Fruit fly (Drosophila melanogaster) whole organism, prepupa: ENCODE data around the gene pigeon.

ENCODE experiments used
- CG10631 ChIP-seq: fragments of 200-800 bp; sonication (Bioruptor generic); optimal IDR thresholded peaks from 2 replicates; lab custom pipeline; 2016; ENCODE audit warnings: missing biosample characterization, missing genetic modification characterization
- CG10669 ChIP-seq: fragments of 200-800 bp; sonication (Bioruptor generic); optimal IDR thresholded peaks from 3 replicates; lab custom pipeline; 2018; ENCODE audit warnings: missing biosample characterization, mild to moderate bottlenecking, missing genetic modification characterization, moderate library complexity
- CG11294 ChIP-seq: fragments of 200-800 bp; sonication (Bioruptor generic); IDR thresholded peaks from 2 replicates; pipeline ENCODE4 v1.3.6; 2022; ENCODE audit warnings: missing biosample characterization, missing genetic modification characterization
- CG11762 ChIP-seq: fragments of 200-800 bp; sonication (Bioruptor generic); optimal IDR thresholded peaks from 3 replicates; lab custom pipeline; 2016; ENCODE audit warnings: missing biosample characterization, missing genetic modification characterization; ENCODE audit not compliant: insufficient read depth
- CG11902 ChIP-seq: fragments of 200-800 bp; sonication (Bioruptor generic); optimal IDR thresholded peaks from 3 replicates; lab custom pipeline; 2016; ENCODE audit warnings: missing biosample characterization, missing genetic modification characterization
- CG15336 ChIP-seq: fragments of 200-800 bp; sonication (Bioruptor generic); IDR thresholded peaks from 2 replicates; pipeline ENCODE4 v1.3.6; 2022; ENCODE audit warnings: missing biosample characterization, missing genetic modification characterization
- CG1621 ChIP-seq: fragments of 200-800 bp; sonication (Bioruptor generic); optimal IDR thresholded peaks from 3 replicates; lab custom pipeline; 2018; ENCODE audit warnings: missing biosample characterization, mild to moderate bottlenecking, missing genetic modification characterization
- CG16779 ChIP-seq: fragments of 200-800 bp; sonication (Bioruptor generic); optimal IDR thresholded peaks from 3 replicates; lab custom pipeline; 2017; ENCODE audit warnings: missing biosample characterization, mild to moderate bottlenecking, missing genetic modification characterization
- CG3032 ChIP-seq: fragments of 200-800 bp; optimal IDR thresholded peaks from 2 replicates; lab custom pipeline; 2019; ENCODE audit warnings: missing biosample characterization, mild to moderate bottlenecking, missing genetic modification characterization, moderate library complexity
- CG31627 ChIP-seq: fragments of 200-800 bp; sonication (Bioruptor generic); optimal IDR thresholded peaks from 3 replicates; lab custom pipeline; 2016; ENCODE audit warnings: missing biosample characterization, missing genetic modification characterization
- CG32006 ChIP-seq: fragments of 200-800 bp; sonication (Bioruptor generic); optimal IDR thresholded peaks from 3 replicates; lab custom pipeline; 2017; ENCODE audit warnings: missing biosample characterization, mild to moderate bottlenecking, missing genetic modification characterization
- CG34406 ChIP-seq: fragments of 200-800 bp; sonication (Bioruptor generic); optimal IDR thresholded peaks from 3 replicates; lab custom pipeline; 2016; ENCODE audit warnings: missing biosample characterization, missing genetic modification characterization
- CG4318 ChIP-seq: fragments of 200-800 bp; sonication (Bioruptor generic); optimal IDR thresholded peaks from 3 replicates; lab custom pipeline; 2017; ENCODE audit warnings: missing biosample characterization, mild to moderate bottlenecking, missing genetic modification characterization
- CG6163 ChIP-seq: fragments of 200-800 bp; sonication (Bioruptor generic); IDR thresholded peaks from 3 replicates; pipeline ENCODE4 v1.3.6; 2022; ENCODE audit warnings: missing biosample characterization, missing genetic modification characterization
- CG6808 ChIP-seq: fragments of 200-800 bp; sonication (Bioruptor generic); optimal IDR thresholded peaks from 3 replicates; lab custom pipeline; 2017; ENCODE audit warnings: missing biosample characterization, missing genetic modification characterization, mild to moderate bottlenecking, moderate library complexity, missing genetic modification reagents
- CG6854 ChIP-seq: fragments of 200-800 bp; sonication (Bioruptor generic); optimal IDR thresholded peaks from 2 replicates; lab custom pipeline; 2017; ENCODE audit warnings: missing biosample characterization, mild to moderate bottlenecking, missing genetic modification characterization
- CG8319 ChIP-seq: fragments of 200-800 bp; sonication (Bioruptor generic); optimal IDR thresholded peaks from 3 replicates; lab custom pipeline; 2016; ENCODE audit warnings: missing biosample characterization, missing genetic modification characterization
- CG8632 ChIP-seq: fragments of 200-800 bp; sonication (Bioruptor generic); optimal IDR thresholded peaks from 3 replicates; lab custom pipeline; 2016; ENCODE audit warnings: missing biosample characterization, missing genetic modification characterization
- CG9139 ChIP-seq: fragments of 200-800 bp; sonication (Bioruptor generic); optimal IDR thresholded peaks from 3 replicates; lab custom pipeline; 2017; ENCODE audit warnings: missing biosample characterization, mild to moderate bottlenecking, missing genetic modification characterization
- Eip75B ChIP-seq: fragments of 200-800 bp; sonication (Bioruptor generic); optimal IDR thresholded peaks from 3 replicates; lab custom pipeline; 2016; ENCODE audit warnings: missing biosample characterization, missing genetic modification characterization
- Eip93F ChIP-seq: fragments of 200-800 bp; sonication (Bioruptor generic); optimal IDR thresholded peaks from 2 replicates; lab custom pipeline; 2016; ENCODE audit warnings: missing biosample characterization, mild to moderate bottlenecking, missing genetic modification characterization
- Ets96B ChIP-seq: fragments of 200-800 bp; optimal IDR thresholded peaks from 2 replicates; lab custom pipeline; 2019; ENCODE audit warnings: missing biosample characterization, mild to moderate bottlenecking, missing genetic modification characterization, moderate library complexity
- Gug ChIP-seq: fragments of 200-800 bp; sonication (Bioruptor generic); IDR thresholded peaks from 2 replicates; pipeline ENCODE4 v1.3.6; 2022; ENCODE audit warnings: missing biosample characterization, missing genetic modification characterization
- Hr38 ChIP-seq: sonication (Bioruptor generic); optimal IDR thresholded peaks from 2 replicates; lab custom pipeline; 2016; ENCODE audit warnings: missing biosample characterization, missing genetic modification characterization
- Lpt ChIP-seq: fragments of 200-800 bp; sonication (Bioruptor generic); optimal IDR thresholded peaks from 3 replicates; lab custom pipeline; 2016; ENCODE audit warnings: missing biosample characterization, missing genetic modification characterization
- Met ChIP-seq: fragments of 200-800 bp; sonication (Bioruptor generic); optimal IDR thresholded peaks from 3 replicates; lab custom pipeline; 2016; ENCODE audit warnings: missing biosample characterization, missing genetic modification characterization
- Smox ChIP-seq: fragments of 200-800 bp; sonication (Bioruptor generic); optimal IDR thresholded peaks from 3 replicates; lab custom pipeline; 2016; ENCODE audit warnings: missing biosample characterization, missing genetic modification characterization
- Sox102F ChIP-seq: fragments of 200-800 bp; sonication (Bioruptor generic); optimal IDR thresholded peaks from 2 replicates; lab custom pipeline; 2016; ENCODE audit warnings: missing biosample characterization, mild to moderate bottlenecking, missing genetic modification characterization
- Sox15 ChIP-seq: fragments of 200-800 bp; sonication (Bioruptor generic); optimal IDR thresholded peaks from 3 replicates; lab custom pipeline; 2016; ENCODE audit warnings: missing biosample characterization, missing genetic modification characterization
- achi ChIP-seq: fragments of 200-800 bp; sonication (Bioruptor generic); optimal IDR thresholded peaks from 3 replicates; lab custom pipeline; 2016; ENCODE audit warnings: missing biosample characterization, missing genetic modification characterization
- cyc ChIP-seq: fragments of 200-800 bp; sonication (Bioruptor generic); optimal IDR thresholded peaks from 3 replicates; lab custom pipeline; 2016; ENCODE audit warnings: missing biosample characterization, missing genetic modification characterization
- dac ChIP-seq: fragments of 200-800 bp; sonication (Bioruptor generic); optimal IDR thresholded peaks from 2 replicates; lab custom pipeline; 2017; ENCODE audit warnings: missing biosample characterization, mild to moderate bottlenecking, missing genetic modification characterization
- dsx ChIP-seq: fragments of 200-800 bp; optimal IDR thresholded peaks from 3 replicates; lab custom pipeline; 2019; ENCODE audit warnings: missing biosample characterization, mild to moderate bottlenecking, missing genetic modification characterization, moderate library complexity; ENCODE audit not compliant: poor library complexity, severe bottlenecking
- eg ChIP-seq: fragments of 200-800 bp; sonication (Bioruptor generic); IDR thresholded peaks from 3 replicates; pipeline ENCODE4 v1.3.6; 2022; ENCODE audit warnings: missing biosample characterization, missing genetic modification characterization
- esn ChIP-seq: fragments of 200-800 bp; sonication (Bioruptor generic); optimal IDR thresholded peaks from 2 replicates; lab custom pipeline; 2016; ENCODE audit warnings: missing biosample characterization, mild to moderate bottlenecking, missing genetic modification characterization, moderate library complexity
- fd85E ChIP-seq: fragments of 200-800 bp; sonication (Bioruptor generic); optimal IDR thresholded peaks from 3 replicates; lab custom pipeline; 2016; ENCODE audit warnings: missing biosample characterization, missing genetic modification characterization
- fkh ChIP-seq: fragments of 200-800 bp; sonication (Bioruptor generic); optimal IDR thresholded peaks from 3 replicates; lab custom pipeline; 2017; ENCODE audit warnings: missing biosample characterization, mild to moderate bottlenecking, missing genetic modification characterization, moderate library complexity
- lz ChIP-seq: fragments of 200-800 bp; sonication (Bioruptor generic); optimal IDR thresholded peaks from 3 replicates; lab custom pipeline; 2016; ENCODE audit warnings: missing biosample characterization, missing genetic modification characterization
- net ChIP-seq: fragments of 200-800 bp; sonication (Bioruptor generic); optimal IDR thresholded peaks from 3 replicates; lab custom pipeline; 2016; ENCODE audit warnings: missing biosample characterization, missing genetic modification characterization
- pdm3 ChIP-seq: fragments of 200-800 bp; sonication (Bioruptor generic); optimal IDR thresholded peaks from 3 replicates; lab custom pipeline; 2016; ENCODE audit warnings: missing biosample characterization, missing genetic modification characterization
- spab ChIP-seq: fragments of 200-800 bp; sonication (Bioruptor generic); optimal IDR thresholded peaks from 2 replicates; lab custom pipeline; 2017; ENCODE audit warnings: missing biosample characterization, mild to moderate bottlenecking, missing genetic modification characterization, missing genetic modification reagents
- ss ChIP-seq, 2 experiments: fragments of 200-800 bp; sonication (Bioruptor generic); optimal IDR thresholded peaks; 2 replicates in 1 of 2; 3 replicates in 1 of 2; lab custom pipeline; 2017 to 2018; ENCODE audit warnings: mild to moderate bottlenecking in 2 of 2, missing biosample characterization in 2 of 2, missing genetic modification characterization in 2 of 2, moderate library complexity in 1 of 2
- svp ChIP-seq: fragments of 200-800 bp; sonication (Bioruptor generic); peaks from one replicate; lab custom pipeline; 2016; ENCODE audit warnings: missing biosample characterization, missing genetic modification characterization
- vri ChIP-seq: fragments of 200-800 bp; sonication (Bioruptor generic); optimal IDR thresholded peaks from 3 replicates; lab custom pipeline; 2016; ENCODE audit warnings: missing biosample characterization, mild to moderate bottlenecking, missing genetic modification characterization

pigeon gene

dm6 chr2L:19225984-19226914 lies 40.4 kb downstream of the pigeon start (continued):
- TF ChIP-seq CG4318 (GFP tag; lab: Kevin White, UChicago) (peak; percentile 89), CG6854 (GFP tag; lab: Kevin White, UChicago) (peak; percentile 9), CG6808 (peak; percentile 85), Met (peak; percentile 82), cyc (GFP tag; lab: Kevin White, UChicago) (peak; percentile 85), Eip75B (GFP tag; lab: Kevin White, UChicago) (peak; percentile 95), Lpt (GFP tag; lab: Kevin White, UChicago) (peak; percentile 92), dsx (peak; percentile 90), Hr38 (GFP tag; lab: Kevin White, UChicago) (no peak), CG11294 (GFP tag; lab: Robert Waterston, UW) (peak; percentile 79), net (GFP tag; lab: Kevin White, UChicago) (peak; percentile 90), dac (GFP tag; lab: Kevin White, UChicago) (peak; percentile 89), CG15336 (GFP tag; lab: Robert Waterston, UW) (peak; percentile 94), fkh (GFP tag; lab: Kevin White, UChicago) (no peak), CG8319 (GFP tag; lab: Kevin White, UChicago) (peak; percentile 73), CG34406 (GFP tag; lab: Kevin White, UChicago) (peak; percentile 86), eg (peak; percentile 83), CG8632 (GFP tag; lab: Kevin White, UChicago) (peak; percentile 86), spab (GFP tag; lab: Kevin White, UChicago) (peak; percentile 89), ss (GFP tag; optimal IDR thresholded peaks at IDR 0.05; lab: Kevin White, UChicago) (peak; percentile 87 to 91), Smox (GFP tag; lab: Kevin White, UChicago) (peak; percentile 75), Eip93F (GFP tag; lab: Kevin White, UChicago) (peak; percentile 34), Gug (GFP tag; lab: Robert Waterston, UW) (peak; percentile 87), lz (peak; percentile 80), CG11762 (GFP tag; lab: Kevin White, UChicago) (peak; percentile 84), CG1621 (peak; percentile 87), CG10669 (peak; percentile 90), fd85E (GFP tag; lab: Kevin White, UChicago) (peak; percentile 46), Ets96B (tag; lab: Kevin White, UChicago) (peak; percentile 94), CG11902 (GFP tag; lab: Kevin White, UChicago) (peak; percentile 82), CG31627 (peak; percentile 84), vri (peak; percentile 56), Sox15 (GFP tag; lab: Kevin White, UChicago) (peak; percentile 74), esn (GFP tag; lab: Kevin White, UChicago) (peak; percentile 87)

- TF ChIP-seq svp (GFP tag; lab: Kevin White, UChicago) (peak; percentile 8), CG8632 (GFP tag; lab: Kevin White, UChicago) (no peak)
These were observed 41.8 kb downstream of the pigeon start for dm6 chr2L:19227656-19228055.

- TF ChIP-seq CG6163 (GFP tag; lab: Robert Waterston, UW) (peak; percentile 44; the same call in 1 of the 3 replicates), Smox (GFP tag; lab: Kevin White, UChicago) (peak; percentile 31), Sox15 (GFP tag; lab: Kevin White, UChicago) (no peak), Sox102F (GFP tag; lab: Kevin White, UChicago) (no peak), fkh (GFP tag; lab: Kevin White, UChicago) (no peak), CG10631 (GFP tag; lab: Kevin White, UChicago) (peak; percentile 2), CG11902 (GFP tag; lab: Kevin White, UChicago) (no peak), CG9139 (GFP tag; lab: Kevin White, UChicago) (no peak), achi (GFP tag; lab: Kevin White, UChicago) (no peak), esn (GFP tag; lab: Kevin White, UChicago) (peak; percentile 56), CG15336 (GFP tag; lab: Robert Waterston, UW) (peak; percentile 39), Lpt (GFP tag; lab: Kevin White, UChicago) (no peak), fd85E (GFP tag; lab: Kevin White, UChicago) (no peak), CG32006 (GFP tag; lab: Kevin White, UChicago) (peak; percentile 31), pdm3 (peak; percentile 40), CG6854 (GFP tag; lab: Kevin White, UChicago) (no peak), CG3032 (tag; lab: Kevin White, UChicago) (peak; percentile 17), CG8632 (GFP tag; lab: Kevin White, UChicago) (no peak), CG1621 (no peak), CG16779 (tag; lab: Kevin White, UChicago) (no peak), dsx (no peak), Eip93F (GFP tag; lab: Kevin White, UChicago) (no peak), vri (no peak), CG34406 (GFP tag; lab: Kevin White, UChicago) (no peak)
These were observed 43.2 kb downstream of the pigeon start for dm6 chr2L:19229059-19229458.
